Worm (Caenorhabditis elegans): ENCODE results near the gene F59A7.14.

ce11 chrV:2013824-2014223 is 5.0 kb upstream of the F59A7.14 start, which contains the start of gene F59A7.11:
- TF ChIP-seq ama-1 (optimal IDR thresholded peaks at IDR 0.05) (no peak), tbx-37 (GFP tag; conservative IDR thresholded peaks at IDR 0.05) (no peak), ets-7 (tag; optimal IDR thresholded peaks at IDR 0.05) (no peak), hmbx-1 (tag; optimal IDR thresholded peaks at IDR 0.05) (no peak), aly-1 (tag; optimal IDR thresholded peaks at IDR 0.05) (no peak), pes-1 (GFP tag; IDR thresholded peaks at IDR 0.05) (no peak), hnd-1 (tag; optimal IDR thresholded peaks at IDR 0.05) (no peak), B0310.2 (tag; optimal IDR thresholded peaks at IDR 0.05) (no peak), sea-1 (GFP tag; conservative IDR thresholded peaks at IDR 0.05) (no peak), scrt-1 (GFP tag; IDR thresholded peaks at IDR 0.05) (no peak), flt-1 (GFP tag; IDR thresholded peaks at IDR 0.05) (no peak), F13C5.2 (tag; optimal IDR thresholded peaks at IDR 0.05) (no peak)
